Worm (Caenorhabditis elegans) whole organism, L1 larva: Measurements from ENCODE around the gene add-1.

Experiments
- rnt-1 ChIP-seq: sonication (generic microtip); optimal IDR thresholded peaks from 2 replicates; lab custom pipeline; 2016; ENCODE audit warnings: mild to moderate bottlenecking, missing genetic modification characterization, moderate library complexity, missing compliant biosample characterization
- zag-1 ChIP-seq: fragments of 150-350 bp; optimal IDR thresholded peaks from 2 replicates; lab custom pipeline; 2014; ENCODE audit warnings: missing biosample characterization, missing genetic modification characterization
- ztf-11 ChIP-seq, 2 experiments: sonication (generic microtip); optimal IDR thresholded peaks; 2 replicates each; lab custom pipeline; 2016 to 2017; ENCODE audit warnings: missing genetic modification characterization in 2 of 2, missing biosample characterization in 1 of 2, missing compliant biosample characterization in 1 of 2

ce11 chrX:4876904-4877303, 17.1 kb upstream of the add-1 start, which contains the start of gene tsp-14:
- no peak for TF ChIP-seq rnt-1 (tag; lab: Kevin White, UChicago)
- TF ChIP-seq ztf-11 (tag; optimal IDR thresholded peaks at IDR 0.05; lab: Kevin White, UChicago): no peak
- no peak for TF ChIP-seq zag-1 (tag; lab: Kevin White, UChicago)
